Fruit fly (Drosophila melanogaster): ENCODE measurements around the gene CG6621.

Gene CG6621

dm6 chr3R:10886462-10887315, 6.6 kb downstream of the CG6621 start:
- TF ChIP-seq Sry-δ (GFP tag; optimal IDR thresholded peaks at IDR 0.05) (peak; percentile 40), Med (GFP tag) (peak; percentile 97), stwl (tag; optimal IDR thresholded peaks at IDR 0.05) (no peak), vvl (GFP tag; IDR thresholded peaks at IDR 0.05) (peak; percentile 94), CG9609 (GFP tag; optimal IDR thresholded peaks at IDR 0.05) (peak; percentile 70), ham (GFP tag; IDR thresholded peaks at IDR 0.05) (peak; percentile 70; the same call in 1 of the 2 replicates), Aef1 (GFP tag; IDR thresholded peaks at IDR 0.05) (peak; percentile 83), CG14860 (GFP tag; IDR thresholded peaks at IDR 0.05; ENCODE audit: partially characterized antibody) (no peak), tgo (GFP tag; IDR thresholded peaks at IDR 0.05) (peak; percentile 88), zfh1 (GFP tag; IDR thresholded peaks at IDR 0.05) (peak; percentile 74), CG7928 (GFP tag; optimal IDR thresholded peaks at IDR 0.05) (peak; percentile 56), YL-1 (GFP tag; optimal IDR thresholded peaks at IDR 0.05) (peak; percentile 39), Usf (GFP tag; optimal IDR thresholded peaks at IDR 0.05) (peak; percentile 73), ATbp (GFP tag; optimal IDR thresholded peaks at IDR 0.05) (peak; percentile 87), H15 (GFP tag; IDR thresholded peaks at IDR 0.05) (peak; percentile 67; the same call in 2 of the 3 replicates), aop (GFP tag; IDR thresholded peaks at IDR 0.05) (no peak), crp (GFP tag; optimal IDR thresholded peaks at IDR 0.05) (peak in 1 of 2 experiments; percentile 66), Abd-B (GFP tag; optimal IDR thresholded peaks at IDR 0.05) (peak; percentile 81), ac (GFP tag; optimal IDR thresholded peaks at IDR 0.05) (peak; percentile 62), CG15514 (GFP tag; optimal IDR thresholded peaks at IDR 0.05) (peak; percentile 71), klu (GFP tag; IDR thresholded peaks at IDR 0.05) (peak; percentile 77; the same call in 1 of the 2 replicates), CG9215 (GFP tag; IDR thresholded peaks at IDR 0.05) (peak; percentile 91), Gsc (GFP tag; IDR thresholded peaks at IDR 0.05) (peak; percentile 51; the same call in 1 of the 2 replicates), CG9817 (tag; optimal IDR thresholded peaks at IDR 0.05) (peak; percentile 90), schlank (tag; optimal IDR thresholded peaks at IDR 0.05) (peak; percentile 74), Pdp1 (GFP tag; optimal IDR thresholded peaks at IDR 0.05) (peak; percentile 87 to 89), HLH54F (GFP tag; optimal IDR thresholded peaks at IDR 0.05) (peak; percentile 79), CG11560 (tag; IDR thresholded peaks at IDR 0.05) (peak; percentile 75; the same call in 2 of the 3 replicates), slou (GFP tag; optimal IDR thresholded peaks at IDR 0.05) (peak; percentile 87), CG30403 (GFP tag; optimal IDR thresholded peaks at IDR 0.05) (peak; percentile 94), inv (GFP tag; IDR thresholded peaks at IDR 0.05; ENCODE audit: partially characterized antibody) (no peak; the same call in 1 of the 2 replicates), Ets97D (GFP tag; optimal IDR thresholded peaks at IDR 0.05) (peak; percentile 56), BtbVII (GFP tag; optimal IDR thresholded peaks at IDR 0.05) (peak; percentile 93), fd3F (GFP tag; optimal IDR thresholded peaks at IDR 0.05) (peak; percentile 77), pan (optimal IDR thresholded peaks at IDR 0.05) (no peak), pan (GFP tag; optimal IDR thresholded peaks at IDR 0.05 in 1 of 2, IDR thresholded peaks at IDR 0.05 in 1 of 2) (peak in 1 of 2 experiments; percentile 82), CrebB (tag; optimal IDR thresholded peaks at IDR 0.05) (peak; percentile 81), Dfd (GFP tag; optimal IDR thresholded peaks at IDR 0.05) (no peak), CG17568 (GFP tag; optimal IDR thresholded peaks at IDR 0.05) (peak; percentile 81), eyg (GFP tag; optimal IDR thresholded peaks at IDR 0.05) (peak; percentile 79), CG11504 (tag; optimal IDR thresholded peaks at IDR 0.05) (peak; percentile 90), CG17328 (GFP tag; IDR thresholded peaks at IDR 0.05) (peak; percentile 77), pum (GFP tag; optimal IDR thresholded peaks at IDR 0.05) (peak; percentile 82), CG11247 (GFP tag; IDR thresholded peaks at IDR 0.05) (peak; percentile 76), CG17385 (GFP tag; optimal IDR thresholded peaks at IDR 0.05) (peak; percentile 87), CG12219 (GFP tag; optimal IDR thresholded peaks at IDR 0.05) (peak; percentile 83), D19A (tag; optimal IDR thresholded peaks at IDR 0.05) (peak; percentile 75), amos (GFP tag; IDR thresholded peaks at IDR 0.05; ENCODE audit: partially characterized antibody) (no peak)
